Worm (Caenorhabditis elegans) whole organism, midembryonic: Measurements from ENCODE around the gene srv-22.

Experiments
- med-1 ChIP-seq: sonication (generic microtip); optimal IDR thresholded peaks from 2 replicates; lab custom pipeline; 2017; ENCODE audit warnings: missing genetic modification characterization, mild to moderate bottlenecking, missing compliant biosample characterization, antibody characterized with exemption, missing genetic modification reagents; ENCODE audit not compliant: insufficient read depth
- ref-1 ChIP-seq: fragments of 200-800 bp; sonication (Bioruptor generic); conservative IDR thresholded peaks from 2 replicates; pipeline ENCODE4 v1.3.6; 2022; ENCODE audit warnings: missing genetic modification reagents, missing genetic modification characterization, missing compliant biosample characterization
- tab-1 ChIP-seq: fragments of 200-800 bp; sonication (Bioruptor generic); IDR thresholded peaks from 2 replicates; pipeline ENCODE4 v1.3.6; 2022; ENCODE audit warnings: missing genetic modification characterization, missing compliant biosample characterization

DNA sequence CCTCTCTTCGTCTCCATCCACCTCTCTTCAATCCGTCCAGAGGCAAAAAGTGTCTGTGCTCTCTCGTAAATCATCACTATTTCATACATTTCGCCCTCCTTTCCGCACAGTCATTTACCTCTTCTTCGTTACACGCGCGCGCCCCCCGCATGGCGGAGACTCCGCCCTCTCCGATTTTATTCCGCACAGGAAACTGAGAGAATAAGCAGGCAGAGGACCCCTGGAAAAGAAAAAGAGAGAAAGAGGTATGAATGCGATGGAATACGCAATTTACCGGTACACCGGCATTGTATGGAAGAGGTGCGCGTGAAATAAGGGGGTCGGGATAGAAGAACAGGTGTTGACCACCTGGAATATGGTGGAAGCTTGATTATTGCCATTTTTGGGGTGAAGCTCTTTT lies 19.0 kb downstream of the srv-22 start:
- TF ChIP-seq ref-1: no peak
- no peak for TF ChIP-seq med-1 (GFP tag; lab: Kevin White, UChicago)
- no peak for TF ChIP-seq tab-1 (GFP tag; lab: Robert Waterston, UW)
